Fruit fly (Drosophila melanogaster) whole organism, embryonic: Measurements from ENCODE around the gene flw.

Source experiments
- Awh ChIP-seq: fragments of 200-800 bp; sonication (Bioruptor generic); IDR thresholded peaks from 2 replicates; pipeline ENCODE4, ENCODE4 v1.3.6; 2022; ENCODE audit warnings: missing biosample characterization, missing genetic modification characterization
- CG10147 ChIP-seq: fragments of 200-800 bp; sonication (Bioruptor generic); optimal IDR thresholded peaks from 2 replicates; lab custom pipeline; 2019; ENCODE audit warnings: missing biosample characterization, mild to moderate bottlenecking, missing genetic modification characterization, moderate library complexity
- CG11560 ChIP-seq: fragments of 200-800 bp; sonication (Bioruptor generic); IDR thresholded peaks from 3 replicates; pipeline ENCODE4 v1.3.6; 2022; ENCODE audit warnings: missing biosample characterization, missing genetic modification characterization
- CG13296 ChIP-seq: fragments of 200-800 bp; sonication (Bioruptor generic); optimal IDR thresholded peaks from 3 replicates; lab custom pipeline; 2018; ENCODE audit warnings: missing biosample characterization, mild to moderate bottlenecking, missing genetic modification characterization
- CG15011 ChIP-seq: fragments of 200-800 bp; sonication (Bioruptor generic); optimal IDR thresholded peaks from 3 replicates; lab custom pipeline; 2018; ENCODE audit warnings: missing biosample characterization, mild to moderate bottlenecking, missing genetic modification characterization
- CG15479 ChIP-seq: fragments of 200-800 bp; sonication (Bioruptor generic); optimal IDR thresholded peaks from 3 replicates; lab custom pipeline; 2019; ENCODE audit warnings: missing biosample characterization, mild to moderate bottlenecking, missing genetic modification characterization, moderate library complexity
- CG15601 ChIP-seq: fragments of 200-800 bp; sonication (Bioruptor generic); optimal IDR thresholded peaks from 3 replicates; lab custom pipeline; 2019; ENCODE audit warnings: missing biosample characterization, mild to moderate bottlenecking, missing genetic modification characterization, moderate library complexity
- CG17829 ChIP-seq: fragments of 200-800 bp; optimal IDR thresholded peaks from 2 replicates; lab custom pipeline; 2019; ENCODE audit warnings: missing biosample characterization, mild to moderate bottlenecking, missing genetic modification characterization, moderate library complexity
- CG2678 ChIP-seq: fragments of 200-800 bp; sonication (Bioruptor generic); optimal IDR thresholded peaks from 3 replicates; lab custom pipeline; 2019; ENCODE audit warnings: missing biosample characterization, mild to moderate bottlenecking, missing genetic modification characterization, moderate library complexity
- CG2875 ChIP-seq: fragments of 200-800 bp; sonication (Bioruptor generic); optimal IDR thresholded peaks from 2 replicates; lab custom pipeline; 2017; ENCODE audit warnings: missing biosample characterization, mild to moderate bottlenecking, missing genetic modification characterization, missing genetic modification reagents
- CG31388 ChIP-seq: fragments of 200-800 bp; sonication (Bioruptor generic); optimal IDR thresholded peaks from 2 replicates; lab custom pipeline; 2016; ENCODE audit warnings: missing biosample characterization, missing genetic modification characterization
- CG34376 ChIP-seq: fragments of 200-800 bp; sonication (Bioruptor generic); optimal IDR thresholded peaks from 2 replicates; lab custom pipeline; 2018; ENCODE audit warnings: missing biosample characterization, mild to moderate bottlenecking, missing genetic modification characterization
- CG3838 ChIP-seq: fragments of 200-800 bp; sonication (Bioruptor generic); optimal IDR thresholded peaks from 3 replicates; lab custom pipeline; 2016; ENCODE audit warnings: missing biosample characterization, missing genetic modification characterization
- CG4730 ChIP-seq: fragments of 200-800 bp; sonication (Bioruptor generic); IDR thresholded peaks from 2 replicates; pipeline ENCODE4 v1.3.6; 2022; ENCODE audit warnings: missing biosample characterization, missing genetic modification characterization
- CG7839 ChIP-seq: fragments of 200-800 bp; sonication (Bioruptor generic); optimal IDR thresholded peaks from 3 replicates; lab custom pipeline; 2018; ENCODE audit warnings: missing biosample characterization, mild to moderate bottlenecking, missing genetic modification characterization, moderate library complexity
- CG8089 ChIP-seq: fragments of 200-800 bp; sonication (Bioruptor generic); optimal IDR thresholded peaks from 3 replicates; lab custom pipeline; 2016; ENCODE audit warnings: missing biosample characterization, missing genetic modification characterization
- CG8478 ChIP-seq: fragments of >200 bp; optimal IDR thresholded peaks from 2 replicates; lab custom pipeline; 2018
- CkIIα-i1 ChIP-seq: fragments of 200-800 bp; sonication (Bioruptor generic); IDR thresholded peaks from 2 replicates; pipeline ENCODE4 v1.3.6; 2022; ENCODE audit warnings: missing biosample characterization, missing genetic modification characterization
- D19B ChIP-seq: fragments of 200-800 bp; sonication (Bioruptor generic); optimal IDR thresholded peaks from 2 replicates; lab custom pipeline; 2017; ENCODE audit warnings: missing biosample characterization, mild to moderate bottlenecking, missing genetic modification characterization
- Dip2 ChIP-seq: fragments of 200-800 bp; sonication (Bioruptor generic); IDR thresholded peaks from 2 replicates; pipeline ENCODE4 v1.3.6; 2022; ENCODE audit warnings: missing biosample characterization, missing genetic modification characterization
- Doc3 ChIP-seq: fragments of 200-800 bp; sonication (Bioruptor generic); IDR thresholded peaks from 3 replicates; pipeline ENCODE4 v1.3.6; 2022; ENCODE audit warnings: missing biosample characterization, missing genetic modification characterization; ENCODE audit not compliant: partially characterized antibody
- Dref ChIP-seq: fragments of 200-800 bp; sonication (Bioruptor generic); IDR thresholded peaks from 2 replicates; pipeline ENCODE4 v1.3.6; 2022; ENCODE audit warnings: missing biosample characterization, missing genetic modification characterization
- E2f2 ChIP-seq: fragments of 200-800 bp; sonication (Bioruptor generic); IDR thresholded peaks from 2 replicates; pipeline ENCODE4 v1.3.6; 2022; ENCODE audit warnings: missing biosample characterization, missing genetic modification characterization
- HLH3B ChIP-seq: fragments of 200-800 bp; sonication (Bioruptor generic); IDR thresholded peaks from 2 replicates; pipeline ENCODE4 v1.3.6; 2022; ENCODE audit warnings: missing biosample characterization, missing genetic modification characterization
- HmgZ ChIP-seq: fragments of 200-800 bp; sonication (Bioruptor generic); optimal IDR thresholded peaks from 2 replicates; lab custom pipeline; 2018; ENCODE audit warnings: missing biosample characterization, mild to moderate bottlenecking, missing genetic modification characterization
- Hmr ChIP-seq: fragments of 200-800 bp; sonication (Bioruptor generic); optimal IDR thresholded peaks from 3 replicates; lab custom pipeline; 2017; ENCODE audit warnings: mild to moderate bottlenecking, missing biosample characterization, missing genetic modification reagents, missing genetic modification characterization
- Hr51 ChIP-seq, 2 experiments: fragments of 200-800 bp; sonication (Bioruptor generic); optimal IDR thresholded peaks; 2 replicates in 1 of 2; 3 replicates in 1 of 2; lab custom pipeline; 2016 to 2018; ENCODE audit warnings: missing biosample characterization in 2 of 2, missing genetic modification characterization in 2 of 2, mild to moderate bottlenecking in 1 of 2, moderate library complexity in 1 of 2
- Opbp ChIP-seq: fragments of 200-800 bp; sonication (Bioruptor generic); IDR thresholded peaks from 3 replicates; pipeline ENCODE4 v1.3.6; 2022; ENCODE audit warnings: missing biosample characterization, missing genetic modification characterization; ENCODE audit not compliant: partially characterized antibody
- PHDP ChIP-seq: fragments of 200-800 bp; sonication (Bioruptor generic); optimal IDR thresholded peaks from 3 replicates; lab custom pipeline; 2018; ENCODE audit warnings: missing biosample characterization, mild to moderate bottlenecking, missing genetic modification characterization, moderate library complexity
- Pdp1 ChIP-seq, 2 experiments: fragments of 200-800 bp; sonication (Bioruptor generic); optimal IDR thresholded peaks; 3 replicates each; lab custom pipeline; 2016; ENCODE audit warnings: missing biosample characterization in 2 of 2, missing genetic modification characterization in 2 of 2, mild to moderate bottlenecking in 1 of 2, moderate library complexity in 1 of 2
- Spps ChIP-seq: fragments of 200-800 bp; sonication (Bioruptor generic); optimal IDR thresholded peaks from 2 replicates; lab custom pipeline; 2018; ENCODE audit warnings: missing biosample characterization, mild to moderate bottlenecking, missing genetic modification characterization
- Vsx1 ChIP-seq: fragments of 200-800 bp; sonication (Bioruptor generic); optimal IDR thresholded peaks from 2 replicates; lab custom pipeline; 2017; ENCODE audit warnings: missing biosample characterization, mild to moderate bottlenecking, missing genetic modification characterization, missing genetic modification reagents
- abd-A ChIP-seq: fragments of 200-800 bp; sonication (Bioruptor generic); optimal IDR thresholded peaks from 3 replicates; lab custom pipeline; 2019; ENCODE audit warnings: missing biosample characterization, mild to moderate bottlenecking, missing genetic modification characterization, moderate library complexity
- az2 ChIP-seq: fragments of 200-800 bp; sonication (Bioruptor generic); optimal IDR thresholded peaks from 3 replicates; lab custom pipeline; 2016; ENCODE audit warnings: missing biosample characterization, missing genetic modification characterization
- bigmax ChIP-seq: fragments of 200-800 bp; sonication (Bioruptor generic); optimal IDR thresholded peaks from 2 replicates; lab custom pipeline; 2018; ENCODE audit warnings: missing biosample characterization, mild to moderate bottlenecking, missing genetic modification characterization
- bowl ChIP-seq: fragments of 200-800 bp; sonication (Bioruptor generic); IDR thresholded peaks from 2 replicates; pipeline ENCODE4 v1.3.6; 2022; ENCODE audit warnings: missing biosample characterization, missing genetic modification characterization
- cwo ChIP-seq: fragments of 200-800 bp; sonication (Bioruptor generic); optimal IDR thresholded peaks from 3 replicates; lab custom pipeline; 2017; ENCODE audit warnings: missing biosample characterization, missing genetic modification characterization, mild to moderate bottlenecking, moderate library complexity, missing genetic modification reagents
- danr ChIP-seq: fragments of 200-800 bp; sonication (Bioruptor generic); IDR thresholded peaks from 2 replicates; pipeline ENCODE4 v1.3.6; 2022; ENCODE audit warnings: missing biosample characterization, missing genetic modification characterization
- disco-r ChIP-seq: fragments of 200-800 bp; sonication (Bioruptor generic); optimal IDR thresholded peaks from 2 replicates; lab custom pipeline; 2016; ENCODE audit warnings: missing biosample characterization, missing genetic modification characterization
- dpn ChIP-seq, 2 experiments: fragments of 200-800 bp; sonication (Bioruptor generic); optimal IDR thresholded peaks; 3 replicates each; lab custom pipeline; 2016; ENCODE audit warnings: missing biosample characterization in 2 of 2, missing genetic modification characterization in 2 of 2
- gfzf ChIP-seq: fragments of 200-800 bp; sonication (Bioruptor generic); optimal IDR thresholded peaks from 2 replicates; lab custom pipeline; 2016; ENCODE audit warnings: missing biosample characterization, mild to moderate bottlenecking, missing genetic modification characterization, moderate library complexity
- nmo ChIP-seq: fragments of 200-800 bp; sonication (Bioruptor generic); optimal IDR thresholded peaks from 2 replicates; lab custom pipeline; 2018; ENCODE audit warnings: missing biosample characterization, mild to moderate bottlenecking, missing genetic modification characterization, moderate library complexity
- pho ChIP-seq: fragments of 200-800 bp; sonication (Bioruptor generic); optimal IDR thresholded peaks from 2 replicates; lab custom pipeline; 2016; ENCODE audit warnings: missing biosample characterization, missing genetic modification characterization
- pros ChIP-seq: fragments of 200-800 bp; sonication (Bioruptor generic); optimal IDR thresholded peaks from 3 replicates; lab custom pipeline; 2019; ENCODE audit warnings: missing biosample characterization, mild to moderate bottlenecking, missing genetic modification characterization, moderate library complexity
- pzg ChIP-seq: fragments of 200-800 bp; sonication (Bioruptor generic); optimal IDR thresholded peaks from 3 replicates; lab custom pipeline; 2018; ENCODE audit warnings: missing biosample characterization, mild to moderate bottlenecking, missing genetic modification characterization, moderate library complexity
- rib ChIP-seq: fragments of 200-800 bp; sonication (Bioruptor generic); IDR thresholded peaks from 2 replicates; pipeline ENCODE4 v1.3.6; 2022; ENCODE audit warnings: missing biosample characterization, missing genetic modification characterization
- vfl ChIP-seq: fragments of 200-800 bp; sonication (Bioruptor generic); optimal IDR thresholded peaks from 2 replicates; lab custom pipeline; 2016; ENCODE audit warnings: missing biosample characterization, missing genetic modification characterization
- z ChIP-seq: fragments of 200-800 bp; sonication (Bioruptor generic); IDR thresholded peaks from 3 replicates; pipeline ENCODE4 v1.3.6; 2022; ENCODE audit warnings: missing biosample characterization, missing genetic modification characterization

The flw gene

dm6 chrX:10365748-10366415, 19.9 kb upstream of the flw start (continued):
- TF ChIP-seq bowl (GFP tag; lab: Robert Waterston, UW) (no peak), CG11560 (tag; lab: Robert Waterston, UW) (peak; percentile 97), Hmr (peak; percentile 25), CG34376 (GFP tag; lab: Kevin White, UChicago) (peak; percentile 50), CG2678 (tag; lab: Kevin White, UChicago) (peak; percentile 26), Dref (GFP tag; lab: Robert Waterston, UW) (peak; percentile 95), Doc3 (GFP tag; lab: Robert Waterston, UW) (peak; percentile 82), nmo (GFP tag; lab: Kevin White, UChicago) (peak; percentile 42), CG3838 (GFP tag; lab: Kevin White, UChicago) (no peak), vfl (GFP tag; lab: Kevin White, UChicago) (no peak), E2f2 (GFP tag; lab: Robert Waterston, UW) (peak; percentile 77), CG8478 (lab: Kevin White, UChicago) (peak; percentile 94), CG2875 (GFP tag; lab: Kevin White, UChicago) (no peak), dpn (GFP tag; optimal IDR thresholded peaks at IDR 0.05; lab: Kevin White, UChicago) (peak in 1 of 2 experiments; percentile 0), abd-A (peak; percentile 11), Spps (tag; lab: Kevin White, UChicago) (no peak), pros (GFP tag; lab: Kevin White, UChicago) (peak; percentile 74), Opbp (peak; percentile 90; the same call in 2 of the 3 replicates), Pdp1 (GFP tag; optimal IDR thresholded peaks at IDR 0.05; lab: Kevin White, UChicago) (peak in 1 of 2 experiments; percentile 2), z (GFP tag; lab: Robert Waterston, UW) (no peak), D19B (GFP tag; lab: Kevin White, UChicago) (no peak), pzg (GFP tag; lab: Kevin White, UChicago) (peak; percentile 79), CG8089 (GFP tag; lab: Kevin White, UChicago) (no peak), gfzf (peak; percentile 24), HLH3B (no peak)

- TF ChIP-seq HmgZ (tag; lab: Kevin White, UChicago) (no peak), CG2678 (tag; lab: Kevin White, UChicago) (no peak), CG15479 (GFP tag; lab: Kevin White, UChicago) (no peak), Awh (GFP tag; lab: Robert Waterston, UW) (no peak)
Measured at dm6 chrX:10367372-10367771, 18.4 kb upstream of the flw start, which contains the start of gene CG32679. CG32679 (minus strand) TSS chrX:10367472.

dm6 chrX:10367801-10368203, 18.0 kb upstream of the flw start, which contains the start of gene CG17841:
CG17841 (plus strand) TSS chrX:10368052.
- no peak for TF ChIP-seq pho
- no peak for TF ChIP-seq bowl (GFP tag; lab: Robert Waterston, UW)
- TF ChIP-seq CkIIα-i1 (GFP tag; lab: Robert Waterston, UW) = no peak
- no peak for TF ChIP-seq Vsx1 (GFP tag; lab: Kevin White, UChicago)
- TF ChIP-seq CG15601 (tag; lab: Kevin White, UChicago) = peak; percentile 23
- TF ChIP-seq disco-r (GFP tag; lab: Kevin White, UChicago) = no peak
- TF ChIP-seq Hr51 (GFP tag; optimal IDR thresholded peaks at IDR 0.05; lab: Kevin White, UChicago) = no peak
- TF ChIP-seq az2 (GFP tag; lab: Kevin White, UChicago) = no peak
- TF ChIP-seq rib = no peak
- TF ChIP-seq CG15011 = no peak
- no peak for TF ChIP-seq CG10147 (GFP tag; lab: Kevin White, UChicago)
- TF ChIP-seq danr (GFP tag; lab: Robert Waterston, UW) = no peak
- no peak for TF ChIP-seq cwo
- no peak for TF ChIP-seq CG13296 (GFP tag; lab: Kevin White, UChicago)
- TF ChIP-seq CG4730 (GFP tag; lab: Robert Waterston, UW) = no peak
- no peak for TF ChIP-seq PHDP (tag; lab: Kevin White, UChicago)
- peak; percentile 3 for TF ChIP-seq CG17829 (tag; lab: Kevin White, UChicago)
- no peak for TF ChIP-seq Dip2 (GFP tag; lab: Robert Waterston, UW)
- no peak for TF ChIP-seq bigmax (GFP tag; lab: Kevin White, UChicago)
- no peak for TF ChIP-seq CG31388 (GFP tag; lab: Kevin White, UChicago)
- TF ChIP-seq CG7839 (tag; lab: Kevin White, UChicago) = no peak
